Worm (Caenorhabditis elegans) whole organism, L4 larva: Measurements from ENCODE around the gene glr-1.
A peak's percentile ranks its signal among the peaks of the same experiment; 100 is the strongest.

Experiments
- T26A8.4 ChIP-seq: fragments of 200-800 bp; sonication (Bioruptor generic); IDR thresholded peaks from 2 replicates; pipeline ENCODE4 v1.3.6; 2022; ENCODE audit warnings: missing genetic modification characterization, missing compliant biosample characterization
- Y75B8A.6 ChIP-seq: fragments of 200-800 bp; sonication (Bioruptor generic); IDR thresholded peaks from 2 replicates; pipeline ENCODE4 v1.3.6; 2022; ENCODE audit warnings: missing genetic modification reagents, missing genetic modification characterization, missing compliant biosample characterization
- ZK337.2 ChIP-seq: fragments of 200-800 bp; sonication (Bioruptor generic); IDR thresholded peaks from 2 replicates; pipeline ENCODE4 v1.3.6; 2022; ENCODE audit warnings: missing genetic modification reagents, missing genetic modification characterization, missing compliant biosample characterization
- ZK546.5 ChIP-seq, 2 experiments: sonication (generic microtip); optimal IDR thresholded peaks; 2 replicates each; lab custom pipeline; 2017; ENCODE audit warnings: missing biosample characterization in 2 of 2, missing genetic modification characterization in 2 of 2
- aha-1 ChIP-seq: fragments of 150-350 bp; peaks from one replicate; lab custom pipeline; 2014; ENCODE audit warnings: missing biosample characterization, missing genetic modification characterization
- attf-4 ChIP-seq: sonication (generic microtip); optimal IDR thresholded peaks from 3 replicates; lab custom pipeline; 2017; ENCODE audit warnings: missing biosample characterization, missing genetic modification characterization
- ceh-82 ChIP-seq: sonication (generic microtip); optimal IDR thresholded peaks from 2 replicates; lab custom pipeline; 2017; ENCODE audit warnings: missing biosample characterization, missing genetic modification characterization
- ctbp-1 ChIP-seq: fragments of 200-800 bp; sonication (Bioruptor generic); IDR thresholded peaks from 2 replicates; pipeline ENCODE4 v1.3.6; 2022; ENCODE audit warnings: missing genetic modification reagents, missing genetic modification characterization, missing compliant biosample characterization
- daf-16 ChIP-seq, 3 experiments: sonication (generic microtip); optimal IDR thresholded peaks; 2 replicates each; lab custom pipeline; 2016 to 2017; ENCODE audit warnings: missing genetic modification characterization in 3 of 3, missing genetic modification reagents in 3 of 3, mild to moderate bottlenecking in 2 of 3, missing compliant biosample characterization in 2 of 3, missing biosample characterization in 1 of 3, moderate library complexity in 1 of 3
- egl-43 ChIP-seq: fragments of 200-800 bp; sonication (Bioruptor generic); IDR thresholded peaks from 2 replicates; pipeline ENCODE4 v1.3.6; 2022; ENCODE audit warnings: missing genetic modification reagents, missing genetic modification characterization, missing compliant biosample characterization
- fos-1 ChIP-seq: fragments of 150-350 bp; optimal IDR thresholded peaks from 2 replicates; lab custom pipeline; 2014; ENCODE audit warnings: missing biosample characterization, missing genetic modification characterization
- hlh-11 ChIP-seq: fragments of 200-800 bp; sonication (Bioruptor generic); optimal IDR thresholded peaks from 2 replicates; lab custom pipeline; 2018; ENCODE audit warnings: mild to moderate bottlenecking, missing genetic modification characterization, missing compliant biosample characterization
- hlh-30 ChIP-seq: sonication (generic microtip); optimal IDR thresholded peaks from 2 replicates; lab custom pipeline; 2017; ENCODE audit warnings: antibody characterized with exemption, mild to moderate bottlenecking, missing genetic modification characterization, missing compliant biosample characterization; ENCODE audit not compliant: insufficient read depth
- hmg-1.1 ChIP-seq: fragments of 200-800 bp; sonication (Bioruptor generic); IDR thresholded peaks from 2 replicates; pipeline ENCODE4 v1.3.6; 2022; ENCODE audit warnings: missing genetic modification reagents, missing genetic modification characterization, missing compliant biosample characterization
- lim-7 ChIP-seq: fragments of 200-800 bp; sonication (Bioruptor generic); IDR thresholded peaks from 2 replicates; pipeline ENCODE4 v1.3.6; 2022; ENCODE audit warnings: missing genetic modification characterization, missing compliant biosample characterization
- lin-29 ChIP-seq: fragments of 200-800 bp; sonication (Bioruptor generic); IDR thresholded peaks from 2 replicates; pipeline ENCODE4 v1.3.6; 2022; ENCODE audit warnings: missing genetic modification reagents, missing genetic modification characterization, missing compliant biosample characterization
- lin-39 ChIP-seq: fragments of 150-350 bp; optimal IDR thresholded peaks from 2 replicates; lab custom pipeline; 2014; ENCODE audit warnings: missing biosample characterization, missing genetic modification reagents, missing genetic modification characterization
- lir-3 ChIP-seq: sonication (generic microtip); optimal IDR thresholded peaks from 2 replicates; lab custom pipeline; 2016; ENCODE audit warnings: mild to moderate bottlenecking, missing genetic modification characterization, missing compliant biosample characterization
- madf-5 ChIP-seq, 2 experiments: fragments of 200-800 bp; sonication (Bioruptor generic); IDR thresholded peaks; 2 replicates each; pipeline ENCODE4 v1.3.6; 2022; ENCODE audit warnings: missing compliant biosample characterization in 2 of 2, missing genetic modification characterization in 2 of 2
- madf-9 ChIP-seq: fragments of 200-800 bp; sonication (Bioruptor generic); conservative IDR thresholded peaks from 2 replicates; pipeline ENCODE4 v1.3.6; 2022; ENCODE audit warnings: missing genetic modification reagents, missing genetic modification characterization, missing compliant biosample characterization
- mdt-29 ChIP-seq: fragments of 200-800 bp; sonication (Bioruptor generic); IDR thresholded peaks from 2 replicates; pipeline ENCODE4 v1.3.6; 2022; ENCODE audit warnings: missing genetic modification reagents, missing genetic modification characterization, missing compliant biosample characterization
- mxl-3 ChIP-seq: fragments of 200-800 bp; sonication (Bioruptor generic); optimal IDR thresholded peaks from 2 replicates; lab custom pipeline; 2018; ENCODE audit warnings: mild to moderate bottlenecking, missing genetic modification characterization, missing compliant biosample characterization
- nhr-102 ChIP-seq: sonication (generic microtip); optimal IDR thresholded peaks from 2 replicates; lab custom pipeline; 2016; ENCODE audit warnings: mild to moderate bottlenecking, missing genetic modification characterization, moderate library complexity, missing compliant biosample characterization
- nhr-237 ChIP-seq: sonication (generic microtip); optimal IDR thresholded peaks from 2 replicates; lab custom pipeline; 2017; ENCODE audit warnings: missing biosample characterization, missing genetic modification characterization
- nhr-25 ChIP-seq: sonication (generic microtip); optimal IDR thresholded peaks from 2 replicates; lab custom pipeline; 2017; ENCODE audit warnings: missing genetic modification characterization, mild to moderate bottlenecking, missing compliant biosample characterization, antibody characterized with exemption, moderate library complexity, borderline replicate concordance; ENCODE audit not compliant: insufficient read depth
- nhr-28 ChIP-seq: fragments of 150-350 bp; optimal IDR thresholded peaks from 2 replicates; lab custom pipeline; 2014; ENCODE audit warnings: missing biosample characterization, missing genetic modification characterization
- nhr-48 ChIP-seq: sonication (generic microtip); optimal IDR thresholded peaks from 2 replicates; lab custom pipeline; 2016; ENCODE audit warnings: mild to moderate bottlenecking, missing genetic modification characterization, missing compliant biosample characterization
- nhr-6 ChIP-seq: fragments of 150-350 bp; optimal IDR thresholded peaks from 2 replicates; lab custom pipeline; 2014; ENCODE audit warnings: missing biosample characterization, missing genetic modification characterization
- skn-1 ChIP-seq: fragments of 150-350 bp; optimal IDR thresholded peaks from 2 replicates; lab custom pipeline; 2014; ENCODE audit warnings: missing biosample characterization, missing genetic modification characterization
- unc-130 ChIP-seq: sonication (generic microtip); optimal IDR thresholded peaks from 2 replicates; lab custom pipeline; 2016; ENCODE audit warnings: missing genetic modification reagents, missing genetic modification characterization, missing compliant biosample characterization
- unc-39 ChIP-seq: sonication (generic microtip); optimal IDR thresholded peaks from 2 replicates; lab custom pipeline; 2017; ENCODE audit warnings: missing biosample characterization, missing genetic modification characterization
- unc-62 ChIP-seq, 3 experiments: fragments of 150-350 bp in 1 of 3; sonication (generic microtip); optimal IDR thresholded peaks in 2 of 3; peaks in 1 of 3; 1 replicate in 1 of 3; 2 replicates in 2 of 3; lab custom pipeline; 2014 to 2017; ENCODE audit warnings: missing biosample characterization in 3 of 3, missing genetic modification characterization in 3 of 3, missing genetic modification reagents in 3 of 3, missing genotype in 1 of 3
- zfp-2 ChIP-seq: sonication (generic microtip); optimal IDR thresholded peaks from 2 replicates; lab custom pipeline; 2016; ENCODE audit warnings: mild to moderate bottlenecking, missing genetic modification characterization, missing compliant biosample characterization
- zfp-3 ChIP-seq: fragments of 200-800 bp; sonication (Bioruptor generic); conservative IDR thresholded peaks from 2 replicates; pipeline ENCODE4 v1.3.6; 2022; ENCODE audit warnings: missing genetic modification reagents, missing genetic modification characterization, missing compliant biosample characterization
- ztf-11 ChIP-seq: fragments of 150-350 bp; optimal IDR thresholded peaks from 2 replicates; lab custom pipeline; 2014; ENCODE audit warnings: missing biosample characterization, missing genetic modification characterization

glr-1 gene

ce11 chrIII:8605532-8605931 is 17.1 kb upstream of the glr-1 start, which contains the start of gene C06E1.1:
Gene C06E1.1 (plus strand): TSS chrIII:8605832.
- TF ChIP-seq unc-130, result no peak
- no peak for TF ChIP-seq zfp-2 (tag; lab: Kevin White, UChicago)
- TF ChIP-seq unc-62 (GFP tag; optimal IDR thresholded peaks at IDR 0.05 in 1 of 2; lab: Kevin White, UChicago), result peak in 1 of 2 experiments; percentile 56
- no peak for TF ChIP-seq unc-62 (tag; optimal IDR thresholded peaks at IDR 0.05; lab: Kevin White, UChicago)
- no peak for TF ChIP-seq madf-9 (GFP tag; lab: Robert Waterston, UW)
- no peak for TF ChIP-seq lin-39 (tag; lab: Kevin White, UChicago)
- TF ChIP-seq, all 104 proteins: peak for 1

ce11 chrIII:8602148-8602547 is 13.7 kb upstream of the glr-1 start:
- TF ChIP-seq ZK337.2 (GFP tag; lab: Robert Waterston, UW) (no peak), lir-3 (tag; lab: Kevin White, UChicago) (no peak), egl-43 (GFP tag; lab: Robert Waterston, UW) (no peak), madf-5 (GFP tag; IDR thresholded peaks at IDR 0.05; lab: Robert Waterston, UW) (no peak), nhr-237 (tag; lab: Kevin White, UChicago) (no peak), fos-1 (tag; lab: Kevin White, UChicago) (no peak), hmg-1.1 (GFP tag; lab: Robert Waterston, UW) (no peak), Y75B8A.6 (GFP tag; lab: Robert Waterston, UW) (no peak), hlh-30 (tag; lab: Kevin White, UChicago) (no peak), T26A8.4 (GFP tag; lab: Robert Waterston, UW) (no peak), hlh-11 (tag; lab: Kevin White, UChicago) (no peak), zfp-3 (GFP tag; lab: Robert Waterston, UW) (no peak), zfp-2 (tag; lab: Kevin White, UChicago) (no peak), nhr-25 (tag; lab: Kevin White, UChicago) (no peak)

DNA sequence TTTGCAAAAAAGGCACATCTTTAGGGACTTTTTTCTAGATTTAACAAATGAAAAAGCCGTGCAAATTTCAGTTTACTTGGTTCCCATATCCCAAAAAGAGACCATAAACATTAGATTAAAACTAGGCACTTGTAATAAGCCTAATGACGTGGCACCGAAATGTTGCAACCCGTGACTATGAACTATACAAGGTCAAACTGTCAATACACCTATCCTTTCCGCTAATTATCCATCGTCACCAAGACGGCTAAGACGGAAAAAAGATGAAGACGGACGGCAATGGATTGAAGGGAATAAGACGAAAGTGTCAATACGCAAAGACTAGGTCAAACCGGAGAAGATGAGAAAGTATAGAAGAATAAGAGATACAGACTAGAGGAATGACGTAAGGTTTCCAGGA is 10.5 kb upstream of the glr-1 start:
- TF ChIP-seq mdt-29 (GFP tag; lab: Robert Waterston, UW) (no peak), nhr-28 (tag; lab: Kevin White, UChicago) (peak; percentile 38), aha-1 (tag; lab: Kevin White, UChicago) (peak; percentile 1), nhr-25 (tag; lab: Kevin White, UChicago) (peak; percentile 26), unc-62 (GFP tag; optimal IDR thresholded peaks at IDR 0.05 in 1 of 2; lab: Kevin White, UChicago) (peak in 1 of 2 experiments; percentile 50), unc-62 (tag; optimal IDR thresholded peaks at IDR 0.05; lab: Kevin White, UChicago) (no peak), nhr-48 (no peak), hlh-11 (tag; lab: Kevin White, UChicago) (peak; percentile 4)
- TF ChIP-seq, all 104 proteins: peak for 5

- no peak for TF ChIP-seq mxl-3
- no peak for TF ChIP-seq lin-29 (GFP tag; lab: Robert Waterston, UW)
- TF ChIP-seq ctbp-1, result no peak
- TF ChIP-seq ceh-82, result no peak
- no peak for TF ChIP-seq ztf-11 (tag; lab: Kevin White, UChicago)
- TF ChIP-seq skn-1 (tag; lab: Kevin White, UChicago), result no peak
- TF ChIP-seq unc-39 (tag; lab: Kevin White, UChicago), result no peak
- TF ChIP-seq nhr-102 (tag; lab: Kevin White, UChicago), result no peak
- no peak for TF ChIP-seq lim-7 (GFP tag; lab: Robert Waterston, UW)
- TF ChIP-seq nhr-25 (tag; lab: Kevin White, UChicago), result no peak
- no peak for TF ChIP-seq hmg-1.1 (GFP tag; lab: Robert Waterston, UW)
- TF ChIP-seq lir-3 (tag; lab: Kevin White, UChicago), result no peak
- TF ChIP-seq nhr-6 (tag; lab: Kevin White, UChicago), result no peak
- TF ChIP-seq daf-16 (GFP tag; optimal IDR thresholded peaks at IDR 0.05; lab: Kevin White, UChicago), result no peak
- no peak for TF ChIP-seq daf-16 (tag; optimal IDR thresholded peaks at IDR 0.05; lab: Kevin White, UChicago)
- no peak for TF ChIP-seq attf-4 (tag; lab: Kevin White, UChicago)
- TF ChIP-seq ZK546.5 (tag; optimal IDR thresholded peaks at IDR 0.05; lab: Kevin White, UChicago), result no peak
Measured at ce11 chrIII:8597770-8598169, 9.3 kb upstream of the glr-1 start, which contains the start of gene ztf-30. Gene ztf-30 (minus strand): TSS chrIII:8597870.
